Worm (Caenorhabditis elegans): ENCODE results near the gene sre-4.
A peak's percentile ranks its signal among the peaks of the same experiment; 100 is the strongest.

sre-4 gene

ce11 chrIV:9734861-9735260 lies 49.7 kb downstream of the sre-4 start:
- TF ChIP-seq W03F9.2 (tag; optimal IDR thresholded peaks at IDR 0.05) = no peak
- TF ChIP-seq him-1 (tag; optimal IDR thresholded peaks at IDR 0.05) = no peak
- TF ChIP-seq dao-5 (tag; optimal IDR thresholded peaks at IDR 0.05) = no peak

- TF ChIP-seq W03F9.2 (tag; optimal IDR thresholded peaks at IDR 0.05) = peak; percentile 5
- no peak for TF ChIP-seq him-1 (tag; optimal IDR thresholded peaks at IDR 0.05)
These were observed 50.7 kb downstream of the sre-4 start for ce11 chrIV:9733904-9734303.

Measured in whole organism, L4/young adult.